Fruit fly (Drosophila melanogaster) whole organism, embryonic: ENCODE measurements around the gene CG13829.

Experiments
- ATbp ChIP-seq: fragments of 200-800 bp; sonication (Bioruptor generic); optimal IDR thresholded peaks from 2 replicates; lab custom pipeline; 2017; ENCODE audit warnings: missing biosample characterization, mild to moderate bottlenecking, missing genetic modification characterization, missing genetic modification reagents
- B-H2 ChIP-seq: fragments of 200-800 bp; sonication (Bioruptor generic); optimal IDR thresholded peaks from 2 replicates; lab custom pipeline; 2018; ENCODE audit warnings: missing biosample characterization, mild to moderate bottlenecking, missing genetic modification characterization
- BEAF-32 ChIP-seq: fragments of 200-800 bp; sonication (Bioruptor generic); optimal IDR thresholded peaks from 3 replicates; lab custom pipeline; 2017; ENCODE audit warnings: missing biosample characterization, missing genetic modification characterization, mild to moderate bottlenecking, moderate library complexity, missing genetic modification reagents
- CG10209 ChIP-seq: fragments of 200-800 bp; sonication (Bioruptor generic); optimal IDR thresholded peaks from 3 replicates; lab custom pipeline; 2017; ENCODE audit warnings: missing biosample characterization, mild to moderate bottlenecking, missing genetic modification characterization, missing genetic modification reagents
- CG1024 ChIP-seq: fragments of 200-800 bp; sonication (Bioruptor generic); IDR thresholded peaks from 2 replicates; pipeline ENCODE4 v1.3.6; 2022; ENCODE audit warnings: missing biosample characterization, missing genetic modification characterization
- CG10431 ChIP-seq: fragments of 200-800 bp; sonication (Bioruptor generic); optimal IDR thresholded peaks from 3 replicates; lab custom pipeline; 2018; ENCODE audit warnings: missing biosample characterization, mild to moderate bottlenecking, missing genetic modification characterization
- CG11093 ChIP-seq: fragments of 200-800 bp; sonication (Bioruptor generic); IDR thresholded peaks from 3 replicates; pipeline ENCODE4 v1.3.6; 2022; ENCODE audit warnings: missing biosample characterization, missing genetic modification characterization
- CG12236 ChIP-seq: fragments of 200-800 bp; sonication (Bioruptor generic); optimal IDR thresholded peaks from 2 replicates; lab custom pipeline; 2016; ENCODE audit warnings: missing biosample characterization, missing genetic modification characterization
- CG14860 ChIP-seq: fragments of 200-800 bp; sonication (Bioruptor generic); IDR thresholded peaks from 3 replicates; pipeline ENCODE4 v1.3.6; 2022; ENCODE audit warnings: missing biosample characterization, missing genetic modification characterization; ENCODE audit not compliant: partially characterized antibody
- CG15073 ChIP-seq: fragments of 200-800 bp; sonication (Bioruptor generic); optimal IDR thresholded peaks from 2 replicates; lab custom pipeline; 2016; ENCODE audit warnings: missing biosample characterization, missing genetic modification characterization
- CG16863 ChIP-seq: fragments of 200-800 bp; sonication (Bioruptor generic); optimal IDR thresholded peaks from 3 replicates; lab custom pipeline; 2016; ENCODE audit warnings: missing biosample characterization, missing genetic modification characterization
- CG2875 ChIP-seq: fragments of 200-800 bp; sonication (Bioruptor generic); optimal IDR thresholded peaks from 2 replicates; lab custom pipeline; 2017; ENCODE audit warnings: missing biosample characterization, mild to moderate bottlenecking, missing genetic modification characterization, missing genetic modification reagents
- CG32767 ChIP-seq: fragments of 200-800 bp; sonication (Bioruptor generic); IDR thresholded peaks from 2 replicates; pipeline ENCODE4 v1.3.6; 2022; ENCODE audit warnings: missing biosample characterization, missing genetic modification characterization
- CG3726 ChIP-seq: fragments of 200-800 bp; sonication (Bioruptor generic); IDR thresholded peaks from 3 replicates; pipeline ENCODE4, ENCODE4 v1.3.6; 2022; ENCODE audit warnings: missing biosample characterization, missing genetic modification characterization
- CG4820 ChIP-seq: fragments of 200-800 bp; sonication (Bioruptor generic); optimal IDR thresholded peaks from 3 replicates; lab custom pipeline; 2016; ENCODE audit warnings: missing biosample characterization, missing genetic modification characterization
- CG5180 ChIP-seq: fragments of 200-800 bp; sonication (Bioruptor generic); optimal IDR thresholded peaks from 3 replicates; lab custom pipeline; 2017; ENCODE audit warnings: missing biosample characterization, missing genetic modification characterization, mild to moderate bottlenecking, moderate library complexity, missing genetic modification reagents
- CG7357 ChIP-seq: fragments of 200-800 bp; sonication (Bioruptor generic); IDR thresholded peaks from 3 replicates; pipeline ENCODE4 v1.3.6; 2022; ENCODE audit warnings: missing biosample characterization, missing genetic modification characterization
- CG8290 ChIP-seq, 3 experiments: fragments of 200-800 bp; sonication (Bioruptor generic); optimal IDR thresholded peaks; 2 replicates each; lab custom pipeline; 2016 to 2019; ENCODE audit warnings: missing biosample characterization in 3 of 3, missing genetic modification characterization in 3 of 3, mild to moderate bottlenecking in 2 of 3, moderate library complexity in 1 of 3
- Dbx ChIP-seq: fragments of 200-800 bp; sonication (Bioruptor generic); IDR thresholded peaks from 3 replicates; pipeline ENCODE4 v1.3.6; 2022; ENCODE audit warnings: missing biosample characterization, missing genetic modification characterization
- Dek ChIP-seq: fragments of 200-800 bp; sonication (Bioruptor generic); optimal IDR thresholded peaks from 3 replicates; lab custom pipeline; 2019; ENCODE audit warnings: missing biosample characterization, mild to moderate bottlenecking, missing genetic modification characterization, moderate library complexity
- E2f2 ChIP-seq: fragments of 200-800 bp; sonication (Bioruptor generic); IDR thresholded peaks from 2 replicates; pipeline ENCODE4 v1.3.6; 2022; ENCODE audit warnings: missing biosample characterization, missing genetic modification characterization
- Fer1 ChIP-seq: fragments of 200-800 bp; sonication (Bioruptor generic); optimal IDR thresholded peaks from 2 replicates; lab custom pipeline; 2017; ENCODE audit warnings: missing biosample characterization, mild to moderate bottlenecking, missing genetic modification characterization
- Gsc ChIP-seq: fragments of 200-800 bp; sonication (Bioruptor generic); IDR thresholded peaks from 2 replicates; pipeline ENCODE4 v1.3.6; 2022; ENCODE audit warnings: missing biosample characterization, missing genetic modification characterization
- H2.0 ChIP-seq: fragments of 200-800 bp; sonication (Bioruptor generic); IDR thresholded peaks from 2 replicates; pipeline ENCODE4 v1.3.6; 2022; ENCODE audit warnings: missing biosample characterization, missing genetic modification characterization
- HmgD ChIP-seq: fragments of 200-800 bp; sonication (Bioruptor generic); optimal IDR thresholded peaks from 3 replicates; lab custom pipeline; 2016; ENCODE audit warnings: missing biosample characterization, missing genetic modification characterization
- Hr78 ChIP-seq, 2 experiments: fragments of 200-800 bp in 1 of 2; fragments of >200 bp in 1 of 2; sonication (Bioruptor generic) in 1 of 2; optimal IDR thresholded peaks; 2 replicates each; lab custom pipeline; 2017 to 2019; ENCODE audit warnings: missing biosample characterization in 2 of 2, missing genetic modification characterization in 2 of 2, mild to moderate bottlenecking in 1 of 2, moderate library complexity in 1 of 2
- Kr ChIP-seq: fragments of 200-800 bp; sonication (Bioruptor generic); optimal IDR thresholded peaks from 2 replicates; lab custom pipeline; 2017; ENCODE audit warnings: missing biosample characterization, mild to moderate bottlenecking, missing genetic modification characterization
- Ptx1 ChIP-seq: fragments of 200-800 bp; sonication (Bioruptor generic); IDR thresholded peaks from 2 replicates; pipeline ENCODE4 v1.3.6; 2022; ENCODE audit warnings: missing biosample characterization, missing genetic modification characterization
- Scr ChIP-seq: fragments of 200-800 bp; sonication (Bioruptor generic); IDR thresholded peaks from 2 replicates; pipeline ENCODE4 v1.3.6; 2022; ENCODE audit warnings: missing biosample characterization, missing genetic modification characterization; ENCODE audit not compliant: partially characterized antibody
- Sox102F ChIP-seq: fragments of 200-800 bp; sonication (Bioruptor generic); optimal IDR thresholded peaks from 2 replicates; lab custom pipeline; 2018; ENCODE audit warnings: missing biosample characterization, mild to moderate bottlenecking, missing genetic modification characterization, moderate library complexity
- ap ChIP-seq: fragments of 200-800 bp; sonication (Bioruptor generic); IDR thresholded peaks from 2 replicates; pipeline ENCODE4 v1.3.6; 2022; ENCODE audit warnings: missing biosample characterization, missing genetic modification characterization
- corto ChIP-seq: fragments of 200-800 bp; sonication (Bioruptor generic); optimal IDR thresholded peaks from 2 replicates; lab custom pipeline; 2016; ENCODE audit warnings: missing biosample characterization, mild to moderate bottlenecking, missing genetic modification characterization, moderate library complexity
- cwo ChIP-seq: fragments of 200-800 bp; sonication (Bioruptor generic); optimal IDR thresholded peaks from 3 replicates; lab custom pipeline; 2017; ENCODE audit warnings: missing biosample characterization, missing genetic modification characterization, mild to moderate bottlenecking, moderate library complexity, missing genetic modification reagents
- da ChIP-seq: fragments of 200-800 bp; sonication (Bioruptor generic); optimal IDR thresholded peaks from 2 replicates; lab custom pipeline; 2016; ENCODE audit warnings: missing biosample characterization, missing genetic modification characterization
- dmrt11E ChIP-seq: fragments of 200-800 bp; sonication (Bioruptor generic); optimal IDR thresholded peaks from 3 replicates; lab custom pipeline; 2018; ENCODE audit warnings: missing biosample characterization, mild to moderate bottlenecking, missing genetic modification characterization, moderate library complexity
- emc ChIP-seq: fragments of 200-800 bp; sonication (Bioruptor generic); optimal IDR thresholded peaks from 2 replicates; lab custom pipeline; 2016; ENCODE audit warnings: missing biosample characterization, missing genetic modification characterization
- gfzf ChIP-seq: fragments of 200-800 bp; sonication (Bioruptor generic); optimal IDR thresholded peaks from 2 replicates; lab custom pipeline; 2016; ENCODE audit warnings: missing biosample characterization, mild to moderate bottlenecking, missing genetic modification characterization, moderate library complexity
- grau ChIP-seq: fragments of 200-800 bp; optimal IDR thresholded peaks from 3 replicates; lab custom pipeline; 2019; ENCODE audit warnings: missing biosample characterization, mild to moderate bottlenecking, missing genetic modification characterization, moderate library complexity
- insv ChIP-seq, 2 experiments: fragments of 200-800 bp; sonication (Bioruptor generic); optimal IDR thresholded peaks; 3 replicates each; lab custom pipeline; 2016 to 2018; ENCODE audit warnings: missing biosample characterization in 2 of 2, missing genetic modification characterization in 2 of 2
- lbe ChIP-seq: fragments of 200-800 bp; sonication (Bioruptor generic); optimal IDR thresholded peaks from 2 replicates; lab custom pipeline; 2016; ENCODE audit warnings: missing biosample characterization, mild to moderate bottlenecking, missing genetic modification characterization
- lilli ChIP-seq: fragments of 200-800 bp; sonication (Bioruptor generic); optimal IDR thresholded peaks from 3 replicates; lab custom pipeline; 2016; ENCODE audit warnings: missing biosample characterization, missing genetic modification characterization
- lmd ChIP-seq: fragments of 200-800 bp; sonication (Bioruptor generic); IDR thresholded peaks from 2 replicates; pipeline ENCODE4 v1.3.6; 2022; ENCODE audit warnings: missing biosample characterization, missing genetic modification characterization
- pfk ChIP-seq: fragments of 200-800 bp; sonication (Bioruptor generic); optimal IDR thresholded peaks from 2 replicates; lab custom pipeline; 2018; ENCODE audit warnings: missing biosample characterization, mild to moderate bottlenecking, missing genetic modification characterization, moderate library complexity
- row ChIP-seq: fragments of 200-800 bp; sonication (Bioruptor generic); IDR thresholded peaks from 3 replicates; pipeline ENCODE4 v1.3.6; 2022; ENCODE audit warnings: missing biosample characterization, missing genetic modification characterization
- run ChIP-seq: fragments of 200-800 bp; sonication (Bioruptor generic); optimal IDR thresholded peaks from 3 replicates; lab custom pipeline; 2018; ENCODE audit warnings: missing biosample characterization, mild to moderate bottlenecking, missing genetic modification characterization
- sisA ChIP-seq: fragments of 200-800 bp; sonication (Bioruptor generic); IDR thresholded peaks from 2 replicates; pipeline ENCODE4 v1.3.6; 2022; ENCODE audit warnings: missing biosample characterization, missing genetic modification characterization
- vvl ChIP-seq: fragments of 200-800 bp; sonication (Bioruptor generic); IDR thresholded peaks from 2 replicates; pipeline ENCODE4 v1.3.6; 2022; ENCODE audit warnings: missing biosample characterization, missing genetic modification characterization
- wdn ChIP-seq: fragments of 200-800 bp; sonication (Bioruptor generic); IDR thresholded peaks from 2 replicates; pipeline ENCODE4 v1.3.6; 2022; ENCODE audit warnings: missing biosample characterization, missing genetic modification characterization

CG13829 gene

dm6 chr3R:23117683-23118470, 43.3 kb downstream of the CG13829 start, which contains the start of the genes Rassf and CenB1A (continued):
- TF ChIP-seq Gsc (no peak), CG2875 (GFP tag; lab: Kevin White, UChicago) (no peak), Dbx (GFP tag; lab: Robert Waterston, UW) (0 out of 3 replicates have a peak, but pooled peaks have one; percentile 47), row (GFP tag; lab: Robert Waterston, UW) (peak; percentile 85), CG4820 (GFP tag; lab: Kevin White, UChicago) (peak; percentile 47), CG12236 (GFP tag; lab: Kevin White, UChicago) (no peak), ATbp (GFP tag; lab: Kevin White, UChicago) (no peak), Fer1 (GFP tag; lab: Kevin White, UChicago) (peak; percentile 18), run (tag; lab: Kevin White, UChicago) (no peak), corto (GFP tag; lab: Kevin White, UChicago) (no peak), BEAF-32 (GFP tag; lab: Kevin White, UChicago) (peak; percentile 40), CG10431 (GFP tag; lab: Kevin White, UChicago) (no peak), CG7357 (GFP tag; lab: Robert Waterston, UW) (0 out of 3 replicates have a peak, but pooled peaks have one; percentile 40), Kr (GFP tag; lab: Kevin White, UChicago) (no peak), H2.0 (no peak; the same call in 1 of the 2 replicates), CG5180 (GFP tag; lab: Kevin White, UChicago) (no peak), Dek (tag; lab: Kevin White, UChicago) (peak; percentile 33), Hr78 (GFP tag; optimal IDR thresholded peaks at IDR 0.05; lab: Kevin White, UChicago) (no peak), CG32767 (GFP tag; lab: Robert Waterston, UW) (0 out of 2 replicates have a peak, but pooled peaks have one; percentile 32), lbe (GFP tag; lab: Kevin White, UChicago) (no peak), sisA (GFP tag; lab: Robert Waterston, UW) (peak; percentile 37; the same call in 1 of the 2 replicates), E2f2 (GFP tag; lab: Robert Waterston, UW) (peak; percentile 86), B-H2 (GFP tag; lab: Kevin White, UChicago) (no peak), CG1024 (0 out of 2 replicates have a peak, but pooled peaks have one; percentile 31), CG8290 (GFP tag; optimal IDR thresholded peaks at IDR 0.05; lab: Kevin White, UChicago) (no peak), CG8290 (tag; optimal IDR thresholded peaks at IDR 0.05; lab: Kevin White, UChicago) (peak in 1 of 2 experiments; percentile 16), pfk (GFP tag; lab: Kevin White, UChicago) (no peak), Ptx1 (GFP tag; lab: Robert Waterston, UW) (peak; percentile 60), wdn (GFP tag; lab: Robert Waterston, UW) (no peak; the same call in 1 of the 2 replicates), CG16863 (peak; percentile 35), cwo (peak; percentile 7), CG11093 (GFP tag; lab: Robert Waterston, UW) (no peak), CG15073 (GFP tag; lab: Kevin White, UChicago) (no peak), HmgD (GFP tag; lab: Kevin White, UChicago) (peak; percentile 25), emc (GFP tag; lab: Kevin White, UChicago) (no peak), insv (GFP tag; optimal IDR thresholded peaks at IDR 0.05; lab: Kevin White, UChicago) (no peak), lmd (GFP tag; lab: Robert Waterston, UW) (peak; percentile 64), CG14860 (no peak), dmrt11E (peak; percentile 35), grau (peak; percentile 27), vvl (GFP tag; lab: Robert Waterston, UW) (peak; percentile 51), ap (GFP tag; lab: Robert Waterston, UW) (0 out of 2 replicates have a peak, but pooled peaks have one; percentile 15), da (GFP tag; lab: Kevin White, UChicago) (peak; percentile 19), gfzf (GFP tag; lab: Kevin White, UChicago) (peak; percentile 84), CG3726 (GFP tag; lab: Robert Waterston, UW) (no peak), lilli (GFP tag; lab: Kevin White, UChicago) (peak; percentile 55), Sox102F (GFP tag; lab: Kevin White, UChicago) (peak; percentile 9), CG10209 (GFP tag; lab: Kevin White, UChicago) (no peak), Scr (GFP tag; lab: Robert Waterston, UW) (peak; percentile 41)
